Fruit fly (Drosophila melanogaster): Measurements from ENCODE around the gene CG4098.

CG4098 gene

DNA sequence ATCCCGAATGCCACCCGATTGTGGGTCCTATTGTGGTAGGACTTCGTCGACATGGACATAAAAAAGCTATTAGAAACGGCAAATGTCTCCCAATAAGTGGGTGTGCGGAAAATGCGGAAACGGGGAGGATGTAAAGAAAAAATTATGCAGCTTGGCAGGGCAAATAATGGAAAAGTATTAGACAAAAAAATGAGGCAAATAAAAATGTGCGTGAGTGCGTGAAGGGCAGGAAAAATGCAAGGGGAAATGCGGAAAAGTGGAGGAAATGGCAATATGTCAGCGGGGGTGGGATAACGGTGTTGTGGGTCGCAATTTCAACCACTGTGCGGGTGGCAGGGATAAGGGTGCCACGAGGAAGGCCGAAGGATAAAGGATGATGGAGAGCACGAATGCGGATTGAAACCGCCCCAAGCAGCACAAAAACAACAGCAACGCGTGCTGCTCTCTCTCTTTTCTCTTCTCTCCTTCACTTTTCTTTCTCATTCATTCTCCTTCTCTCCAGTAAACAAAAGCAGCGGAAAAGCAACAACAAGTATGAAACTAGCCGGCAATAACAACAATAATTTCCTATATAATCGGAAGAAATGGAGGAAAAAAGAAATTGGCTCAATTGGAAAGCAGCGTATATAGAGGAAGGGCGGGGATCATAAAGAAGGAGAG, 36.3 kb upstream of the CG4098 start (continued):
- TF ChIP-seq C15 (GFP tag; IDR thresholded peaks at IDR 0.05) (no peak), Blimp-1 (GFP tag; optimal IDR thresholded peaks at IDR 0.05) (no peak), bigmax (GFP tag; optimal IDR thresholded peaks at IDR 0.05) (no peak), hkb (optimal IDR thresholded peaks at IDR 0.05) (no peak), hkb (GFP tag; IDR thresholded peaks at IDR 0.05) (0 out of 2 replicates have a peak, but pooled peaks have one; percentile 26), dysf (GFP tag; IDR thresholded peaks at IDR 0.05) (no peak), CG15601 (tag; optimal IDR thresholded peaks at IDR 0.05) (no peak), D (optimal IDR thresholded peaks at IDR 0.05) (no peak), D (GFP tag; optimal IDR thresholded peaks at IDR 0.05) (no peak)

DNA sequence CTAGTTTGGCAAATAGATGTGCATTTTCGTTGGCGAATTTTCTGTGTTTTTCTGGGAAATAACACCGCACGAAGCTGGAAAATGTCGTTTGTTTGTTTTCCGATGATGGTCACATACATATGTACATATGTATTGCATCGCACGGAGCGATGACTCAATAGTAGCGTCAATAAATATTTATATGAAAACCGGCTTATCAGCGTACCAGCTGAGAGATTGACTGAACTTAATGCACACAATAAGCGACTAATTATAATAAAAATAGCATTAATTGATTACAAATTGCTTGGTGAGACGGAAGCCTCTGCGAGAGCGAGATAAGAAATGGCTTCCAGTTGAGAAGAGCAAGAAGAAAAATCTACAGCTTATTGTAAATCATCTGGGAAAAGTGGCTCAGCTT, 35.4 kb upstream of the CG4098 start:
- TF ChIP-seq CG10147 (GFP tag; optimal IDR thresholded peaks at IDR 0.05) (no peak), pros (GFP tag; optimal IDR thresholded peaks at IDR 0.05) (no peak), chm (GFP tag; IDR thresholded peaks at IDR 0.05) (peak; percentile 55; the same call in 1 of the 2 replicates), sens (GFP tag) (peak; percentile 76), vvl (GFP tag; IDR thresholded peaks at IDR 0.05) (no peak), Lhr (GFP tag; optimal IDR thresholded peaks at IDR 0.05) (no peak), CG32772 (GFP tag; IDR thresholded peaks at IDR 0.05) (no peak), Xrp1 (GFP tag; IDR thresholded peaks at IDR 0.05) (no peak), CG8281 (tag; optimal IDR thresholded peaks at IDR 0.05) (peak; percentile 49), dpn (GFP tag; optimal IDR thresholded peaks at IDR 0.05) (no peak), ash1 (GFP tag; optimal IDR thresholded peaks at IDR 0.05) (no peak), CG17802 (tag; optimal IDR thresholded peaks at IDR 0.05) (no peak), en (GFP tag; optimal IDR thresholded peaks at IDR 0.05) (no peak), ara (GFP tag; IDR thresholded peaks at IDR 0.05) (no peak), CG10654 (GFP tag; optimal IDR thresholded peaks at IDR 0.05) (no peak), CG9609 (GFP tag; optimal IDR thresholded peaks at IDR 0.05) (no peak), klu (GFP tag; IDR thresholded peaks at IDR 0.05) (no peak), Awh (GFP tag; IDR thresholded peaks at IDR 0.05) (0 out of 2 replicates have a peak, but pooled peaks have one; percentile 30), insv (GFP tag; optimal IDR thresholded peaks at IDR 0.05) (no peak), Sry-δ (GFP tag; optimal IDR thresholded peaks at IDR 0.05) (no peak), CG13296 (GFP tag; optimal IDR thresholded peaks at IDR 0.05) (no peak), Pdp1 (GFP tag; optimal IDR thresholded peaks at IDR 0.05) (peak in 1 of 2 experiments; percentile 11), sima (GFP tag; optimal IDR thresholded peaks at IDR 0.05) (no peak), ci (GFP tag; IDR thresholded peaks at IDR 0.05) (no peak)

DNA sequence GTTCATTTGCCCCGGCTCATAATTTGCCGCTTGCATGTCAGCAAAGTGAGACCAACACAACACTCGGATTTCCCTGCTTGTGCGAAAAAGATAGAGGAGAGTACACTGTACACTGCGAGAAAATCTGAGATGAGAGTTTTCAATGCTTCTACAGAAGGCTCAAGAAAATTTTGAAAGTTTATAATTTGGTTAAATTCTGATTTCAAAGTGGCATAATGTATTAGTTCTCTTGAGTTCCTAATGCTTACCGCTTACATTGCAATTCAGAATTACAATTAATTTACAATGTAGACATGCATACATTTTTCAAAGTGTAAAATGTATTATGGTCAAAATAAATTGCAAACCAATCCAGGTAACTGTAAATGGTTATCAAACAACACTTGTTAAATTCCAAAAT, 33.8 kb upstream of the CG4098 start:
- TF ChIP-seq Poxn (GFP tag; IDR thresholded peaks at IDR 0.05) = no peak
- no peak for TF ChIP-seq Awh (GFP tag; IDR thresholded peaks at IDR 0.05)
- no peak for TF ChIP-seq CG12942 (GFP tag; optimal IDR thresholded peaks at IDR 0.05)
- TF ChIP-seq Hr51 (GFP tag; optimal IDR thresholded peaks at IDR 0.05) = peak in 1 of 2 experiments; percentile 12
- TF ChIP-seq Xrp1 (GFP tag; IDR thresholded peaks at IDR 0.05) = peak; percentile 49; the same call in 1 of the 2 replicates
- no peak for TF ChIP-seq CG17385 (GFP tag; optimal IDR thresholded peaks at IDR 0.05)
- no peak for TF ChIP-seq Gug (GFP tag; IDR thresholded peaks at IDR 0.05)
- TF ChIP-seq Sox102F (GFP tag; optimal IDR thresholded peaks at IDR 0.05) = peak; percentile 22
- TF ChIP-seq gce (GFP tag; IDR thresholded peaks at IDR 0.05) = no peak
- no peak for TF ChIP-seq zf30C (GFP tag; optimal IDR thresholded peaks at IDR 0.05)
- no peak for TF ChIP-seq CG3163 (GFP tag; optimal IDR thresholded peaks at IDR 0.05)
- no peak for TF ChIP-seq CG2120 (GFP tag; optimal IDR thresholded peaks at IDR 0.05)
- TF ChIP-seq NC2α (GFP tag; optimal IDR thresholded peaks at IDR 0.05) = no peak
- TF ChIP-seq gem (tag; optimal IDR thresholded peaks at IDR 0.05) = peak; percentile 28
- no peak for TF ChIP-seq D (optimal IDR thresholded peaks at IDR 0.05)
- no peak for TF ChIP-seq D (GFP tag; optimal IDR thresholded peaks at IDR 0.05)
- TF ChIP-seq pho (GFP tag; optimal IDR thresholded peaks at IDR 0.05) = no peak
- TF ChIP-seq CG34422 (GFP tag; IDR thresholded peaks at IDR 0.05) = no peak
- no peak for TF ChIP-seq fd3F (GFP tag; optimal IDR thresholded peaks at IDR 0.05)
- no peak for TF ChIP-seq NfI (GFP tag; optimal IDR thresholded peaks at IDR 0.05)
- no peak for TF ChIP-seq CG9932 (GFP tag; IDR thresholded peaks at IDR 0.05)
